Worm (Caenorhabditis elegans) whole organism, early embryonic: ENCODE data around the gene F20D6.1.

Experiments
- B0310.2 ChIP-seq: sonication (generic microtip); optimal IDR thresholded peaks from 2 replicates; lab custom pipeline; 2016; ENCODE audit warnings: mild to moderate bottlenecking, missing genetic modification characterization, missing compliant biosample characterization
- F13C5.2 ChIP-seq: sonication (generic microtip); optimal IDR thresholded peaks from 2 replicates; lab custom pipeline; 2017; ENCODE audit warnings: mild to moderate bottlenecking, missing genetic modification characterization, inconsistent platforms, missing compliant biosample characterization
- ama-1 ChIP-seq: fragments of 150-350 bp; optimal IDR thresholded peaks from 2 replicates; lab custom pipeline; 2014
- hmg-4 ChIP-seq: fragments of 200-800 bp; sonication (Bioruptor generic); optimal IDR thresholded peaks from 2 replicates; lab custom pipeline; 2018; ENCODE audit warnings: mild to moderate bottlenecking, missing genetic modification characterization, missing compliant biosample characterization
- hnd-1 ChIP-seq: sonication (generic microtip); optimal IDR thresholded peaks from 2 replicates; lab custom pipeline; 2016; ENCODE audit warnings: missing genetic modification characterization, missing compliant biosample characterization

DNA sequence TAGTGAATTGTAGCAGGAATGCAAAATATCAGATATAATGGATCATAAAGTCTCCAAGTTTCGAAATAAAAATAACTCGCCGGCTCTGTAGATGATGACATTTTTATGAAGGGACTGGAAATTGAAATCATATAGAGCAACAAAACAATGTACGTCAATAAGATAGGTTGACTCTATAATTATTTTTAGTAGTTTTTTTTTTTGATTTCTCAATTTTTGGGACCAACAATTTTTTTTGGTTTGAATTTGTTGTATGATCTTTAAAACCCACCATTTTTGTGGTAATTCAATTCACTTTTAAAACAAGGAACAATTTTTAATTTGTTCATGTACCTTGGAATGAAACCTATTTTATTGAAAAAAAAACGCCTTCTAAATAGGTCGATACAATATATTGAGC, 514 bp upstream of the F20D6.1 start, which contains the start of gene F20D6.12:
- no peak for TF ChIP-seq hmg-4 (GFP tag; lab: Kevin White, UChicago)
- no peak for TF ChIP-seq F13C5.2 (tag; lab: Kevin White, UChicago)
- no peak for TF ChIP-seq ama-1 (lab: Kevin White, UChicago)
- TF ChIP-seq hnd-1 = no peak
- no peak for TF ChIP-seq B0310.2
